Worm (Caenorhabditis elegans): ENCODE data around the gene toh-1.

ce11 chrIII:3806883-3807282 is 1.9 kb downstream of the toh-1 start:
- no peak for TF ChIP-seq cog-1 (tag; optimal IDR thresholded peaks at IDR 0.05)
- no peak for TF ChIP-seq klf-2 (GFP tag; conservative IDR thresholded peaks at IDR 0.05)
- no peak for TF ChIP-seq T22C8.4 (GFP tag; IDR thresholded peaks at IDR 0.05)
- TF ChIP-seq flt-1 (GFP tag; IDR thresholded peaks at IDR 0.05) = no peak
- no peak for TF ChIP-seq med-1 (GFP tag; optimal IDR thresholded peaks at IDR 0.05; ENCODE audit: insufficient read depth)
